Worm (Caenorhabditis elegans) whole organism, late embryonic: Measurements from ENCODE around the gene F18E3.10.

ENCODE experiments used
- C08G9.2 ChIP-seq: sonication (generic microtip); optimal IDR thresholded peaks from 2 replicates; lab custom pipeline; 2016; ENCODE audit warnings: mild to moderate bottlenecking, missing genetic modification characterization, moderate library complexity, missing compliant biosample characterization
- C38D4.7 ChIP-seq: fragments of 200-800 bp; sonication (Bioruptor generic); optimal IDR thresholded peaks from 2 replicates; lab custom pipeline; 2018; ENCODE audit warnings: mild to moderate bottlenecking, missing genetic modification characterization, moderate library complexity, missing compliant biosample characterization
- F13H6.1 ChIP-seq: sonication (generic microtip); optimal IDR thresholded peaks from 2 replicates; lab custom pipeline; 2016; ENCODE audit warnings: missing genetic modification characterization, missing compliant biosample characterization
- K02D7.2 ChIP-seq: sonication (generic microtip); optimal IDR thresholded peaks from 2 replicates; lab custom pipeline; 2017; ENCODE audit warnings: mild to moderate bottlenecking, missing genetic modification characterization, missing compliant biosample characterization
- K09A11.1 ChIP-seq: sonication (generic microtip); optimal IDR thresholded peaks from 2 replicates; lab custom pipeline; 2017; ENCODE audit warnings: antibody characterized with exemption, mild to moderate bottlenecking, missing genetic modification characterization, missing compliant biosample characterization; ENCODE audit not compliant: insufficient read depth
- T23F11.4 ChIP-seq: fragments of 200-800 bp; sonication (Bioruptor generic); optimal IDR thresholded peaks from 2 replicates; lab custom pipeline; 2018; ENCODE audit warnings: mild to moderate bottlenecking, missing genetic modification characterization, missing compliant biosample characterization
- Y22D7AL.16 ChIP-seq: sonication (generic microtip); optimal IDR thresholded peaks from 2 replicates; lab custom pipeline; 2016; ENCODE audit warnings: missing genetic modification characterization, missing compliant biosample characterization
- ahr-1 ChIP-seq: sonication (generic microtip); optimal IDR thresholded peaks from 2 replicates; lab custom pipeline; 2016; ENCODE audit warnings: missing genetic modification characterization, missing compliant biosample characterization
- ceh-14 ChIP-seq: sonication (generic microtip); optimal IDR thresholded peaks from 2 replicates; lab custom pipeline; 2016; ENCODE audit warnings: missing genotype, missing genetic modification characterization, missing compliant biosample characterization
- ceh-18 ChIP-seq: sonication (generic microtip); optimal IDR thresholded peaks from 2 replicates; lab custom pipeline; 2016; ENCODE audit warnings: missing genetic modification characterization, missing compliant biosample characterization
- ceh-19 ChIP-seq: fragments of 200-800 bp; sonication (Bioruptor generic); optimal IDR thresholded peaks from 2 replicates; lab custom pipeline; 2018; ENCODE audit warnings: mild to moderate bottlenecking, missing genetic modification characterization, missing compliant biosample characterization
- ceh-30 ChIP-seq: fragments of 150-350 bp; optimal IDR thresholded peaks from 2 replicates; lab custom pipeline; 2014; ENCODE audit warnings: missing biosample characterization, missing genetic modification characterization
- ceh-31 ChIP-seq: sonication (generic microtip); optimal IDR thresholded peaks from 2 replicates; lab custom pipeline; 2016; ENCODE audit warnings: missing genetic modification characterization, missing compliant biosample characterization
- ceh-48 ChIP-seq: sonication (generic microtip); optimal IDR thresholded peaks from 2 replicates; lab custom pipeline; 2016; ENCODE audit warnings: missing genetic modification characterization, inconsistent platforms, missing compliant biosample characterization
- ceh-6 ChIP-seq: fragments of 200-800 bp; sonication (Bioruptor generic); optimal IDR thresholded peaks from 2 replicates; lab custom pipeline; 2018; ENCODE audit warnings: mild to moderate bottlenecking, missing genetic modification characterization, missing compliant biosample characterization
- ceh-9 ChIP-seq: sonication (generic microtip); optimal IDR thresholded peaks from 2 replicates; lab custom pipeline; 2016; ENCODE audit warnings: mild to moderate bottlenecking, missing genetic modification characterization, inconsistent platforms, missing compliant biosample characterization
- elt-2 ChIP-seq: sonication (generic microtip); optimal IDR thresholded peaks from 2 replicates; lab custom pipeline; 2016; ENCODE audit warnings: missing genetic modification reagents, missing genetic modification characterization, missing compliant biosample characterization
- elt-4 ChIP-seq: sonication (generic microtip); optimal IDR thresholded peaks from 2 replicates; lab custom pipeline; 2016; ENCODE audit warnings: missing genetic modification characterization, missing compliant biosample characterization
- eyg-1 ChIP-seq: sonication (generic microtip); optimal IDR thresholded peaks from 2 replicates; lab custom pipeline; 2016; ENCODE audit warnings: missing genotype, missing genetic modification characterization, missing compliant biosample characterization
- hlh-13 ChIP-seq: fragments of 200-800 bp; sonication (Bioruptor generic); optimal IDR thresholded peaks from 2 replicates; lab custom pipeline; 2018; ENCODE audit warnings: mild to moderate bottlenecking, missing genetic modification characterization, missing compliant biosample characterization
- hlh-8 ChIP-seq: sonication (generic microtip); optimal IDR thresholded peaks from 2 replicates; lab custom pipeline; 2016; ENCODE audit warnings: missing genotype, missing genetic modification characterization, missing compliant biosample characterization
- lim-6 ChIP-seq: sonication (generic microtip); optimal IDR thresholded peaks from 2 replicates; lab custom pipeline; 2016; ENCODE audit warnings: missing genetic modification characterization, missing compliant biosample characterization
- lin-11 ChIP-seq: fragments of 200-800 bp; sonication (Bioruptor generic); optimal IDR thresholded peaks from 2 replicates; lab custom pipeline; 2018; ENCODE audit warnings: mild to moderate bottlenecking, missing genetic modification characterization, missing compliant biosample characterization
- mec-3 ChIP-seq: sonication (generic microtip); optimal IDR thresholded peaks from 2 replicates; lab custom pipeline; 2016; ENCODE audit warnings: borderline replicate concordance, missing genetic modification characterization, missing compliant biosample characterization
- nhr-232 ChIP-seq: sonication (generic microtip); optimal IDR thresholded peaks from 2 replicates; lab custom pipeline; 2016; ENCODE audit warnings: missing genetic modification characterization, missing compliant biosample characterization
- npax-4 ChIP-seq: sonication (generic microtip); optimal IDR thresholded peaks from 2 replicates; lab custom pipeline; 2016; ENCODE audit warnings: missing genetic modification characterization, missing compliant biosample characterization
- odd-2 ChIP-seq: sonication (generic microtip); optimal IDR thresholded peaks from 2 replicates; lab custom pipeline; 2017; ENCODE audit warnings: antibody characterized with exemption, mild to moderate bottlenecking, missing genetic modification characterization, missing compliant biosample characterization
- pag-3 ChIP-seq: sonication (generic microtip); optimal IDR thresholded peaks from 2 replicates; lab custom pipeline; 2016; ENCODE audit warnings: missing compliant biosample characterization, missing genetic modification characterization, borderline replicate concordance
- pax-1 ChIP-seq: fragments of 150-350 bp; optimal IDR thresholded peaks from 2 replicates; lab custom pipeline; 2014; ENCODE audit warnings: missing biosample characterization, missing genetic modification characterization
- pha-4 ChIP-seq: fragments of 150-350 bp; optimal IDR thresholded peaks from 2 replicates; lab custom pipeline; 2018; ENCODE audit warnings: missing biosample characterization, missing genetic modification reagents, missing genetic modification characterization
- pqm-1 ChIP-seq: sonication (generic microtip); optimal IDR thresholded peaks from 2 replicates; lab custom pipeline; 2016; ENCODE audit warnings: missing genetic modification characterization, missing compliant biosample characterization
- pros-1 ChIP-seq: fragments of 150-350 bp; optimal IDR thresholded peaks from 2 replicates; lab custom pipeline; 2014; ENCODE audit warnings: missing biosample characterization, missing genetic modification reagents, missing genetic modification characterization
- sox-4 ChIP-seq: sonication (generic microtip); optimal IDR thresholded peaks from 2 replicates; lab custom pipeline; 2017; ENCODE audit warnings: mild to moderate bottlenecking, missing genetic modification characterization, inconsistent platforms, missing compliant biosample characterization
- syd-9 ChIP-seq: sonication (generic microtip); optimal IDR thresholded peaks from 2 replicates; lab custom pipeline; 2016; ENCODE audit warnings: mild to moderate bottlenecking, missing genetic modification characterization, moderate library complexity, missing compliant biosample characterization
- tbx-2 ChIP-seq: sonication (generic microtip); optimal IDR thresholded peaks from 2 replicates; lab custom pipeline; 2016; ENCODE audit warnings: missing genetic modification characterization, missing compliant biosample characterization
- tbx-7 ChIP-seq: sonication (generic microtip); optimal IDR thresholded peaks from 2 replicates; lab custom pipeline; 2016; ENCODE audit warnings: missing genotype, missing genetic modification characterization, missing compliant biosample characterization
- unc-55 ChIP-seq: sonication (generic microtip); optimal IDR thresholded peaks from 2 replicates; lab custom pipeline; 2017; ENCODE audit warnings: missing biosample characterization, missing genetic modification reagents, missing genetic modification characterization
- unc-86 ChIP-seq: sonication (generic microtip); optimal IDR thresholded peaks from 2 replicates; lab custom pipeline; 2016; ENCODE audit warnings: missing genetic modification characterization, missing compliant biosample characterization

Gene F18E3.10

ce11 chrV:7416569-7416968 is 7.7 kb downstream of the F18E3.10 start:
- TF ChIP-seq pros-1 (tag; lab: Kevin White, UChicago) (no peak), tbx-7 (tag; lab: Kevin White, UChicago) (no peak), ceh-31 (tag; lab: Kevin White, UChicago) (no peak), tbx-2 (no peak), ceh-14 (tag; lab: Kevin White, UChicago) (no peak), unc-55 (no peak), pqm-1 (tag; lab: Kevin White, UChicago) (no peak), ceh-48 (no peak), T23F11.4 (GFP tag; lab: Kevin White, UChicago) (no peak), K09A11.1 (tag; lab: Kevin White, UChicago) (no peak), nhr-232 (no peak), F13H6.1 (tag; lab: Kevin White, UChicago) (no peak), sox-4 (tag; lab: Kevin White, UChicago) (no peak)

ce11 chrV:7415780-7416428 is 8.3 kb downstream of the F18E3.10 start, which contains the start of gene F18E3.13:
Gene F18E3.13, plus strand, starts transcription at chrV:7416164.
- TF ChIP-seq eyg-1 (tag; lab: Kevin White, UChicago) (no peak), pag-3 (tag; lab: Kevin White, UChicago) (no peak)

ce11 chrV:7414909-7415308 is 9.3 kb downstream of the F18E3.10 start, which contains the start of gene F18E3.12:
Gene F18E3.12, plus strand, starts transcription at chrV:7414985.
- TF ChIP-seq C08G9.2, result no peak
- no peak for TF ChIP-seq ceh-9 (tag; lab: Kevin White, UChicago)
- TF ChIP-seq npax-4, result no peak
- no peak for TF ChIP-seq C38D4.7 (GFP tag; lab: Kevin White, UChicago)
- TF ChIP-seq ceh-48, result no peak
- TF ChIP-seq ceh-30, result no peak
- TF ChIP-seq, all 69 proteins: peak for 0

ce11 chrV:7413107-7413774 is 11.0 kb downstream of the F18E3.10 start, which contains the start of gene F18E3.11:
Gene F18E3.11, plus strand, starts transcription at chrV:7413482.
- TF ChIP-seq C38D4.7 (GFP tag; lab: Kevin White, UChicago) (no peak), ahr-1 (tag; lab: Kevin White, UChicago) (no peak), pha-4 (tag; lab: Kevin White, UChicago) (no peak), hlh-13 (GFP tag; lab: Kevin White, UChicago) (no peak), ceh-18 (tag; lab: Kevin White, UChicago) (no peak), lin-11 (no peak), odd-2 (tag; lab: Kevin White, UChicago) (no peak), ceh-6 (GFP tag; lab: Kevin White, UChicago) (no peak), elt-4 (tag; lab: Kevin White, UChicago) (no peak), mec-3 (tag; lab: Kevin White, UChicago) (no peak), hlh-8 (tag; lab: Kevin White, UChicago) (no peak), syd-9 (tag; lab: Kevin White, UChicago) (no peak), lim-6 (tag; lab: Kevin White, UChicago) (no peak), tbx-2 (no peak), pax-1 (tag; lab: Kevin White, UChicago) (no peak)

- TF ChIP-seq syd-9 (tag; lab: Kevin White, UChicago) (no peak), C08G9.2 (no peak), ceh-30 (no peak), K02D7.2 (tag; lab: Kevin White, UChicago) (no peak), F13H6.1 (tag; lab: Kevin White, UChicago) (no peak), nhr-232 (no peak), eyg-1 (tag; lab: Kevin White, UChicago) (no peak), pax-1 (tag; lab: Kevin White, UChicago) (no peak), tbx-7 (tag; lab: Kevin White, UChicago) (no peak), pha-4 (tag; lab: Kevin White, UChicago) (no peak), ceh-19 (no peak), unc-55 (no peak), hlh-8 (tag; lab: Kevin White, UChicago) (no peak), Y22D7AL.16 (tag; lab: Kevin White, UChicago) (no peak), tbx-2 (no peak), unc-86 (tag; lab: Kevin White, UChicago) (no peak), elt-2 (tag; lab: Kevin White, UChicago) (no peak), ceh-9 (tag; lab: Kevin White, UChicago) (no peak), elt-4 (tag; lab: Kevin White, UChicago) (no peak), npax-4 (no peak)
Observed at ce11 chrV:7411695-7412094, 12.5 kb downstream of the F18E3.10 start, which contains the start of gene str-41. Gene str-41, plus strand, starts transcription at chrV:7411995.
